Worm (Caenorhabditis elegans) whole organism, mixed stage, embryonic: Measurements from ENCODE around the gene ddp-1.

Experiments used
- blmp-1 ChIP-seq: fragments of 150-350 bp; optimal IDR thresholded peaks from 2 replicates; lab custom pipeline; 2014; ENCODE audit warnings: missing biosample characterization, missing genetic modification characterization
- lin-13 ChIP-seq: fragments of 150-350 bp; optimal IDR thresholded peaks from 2 replicates; lab custom pipeline; 2014; ENCODE audit warnings: missing biosample characterization, missing genetic modification characterization
- lin-32 ChIP-seq: fragments of 200-800 bp; sonication (Bioruptor generic); optimal IDR thresholded peaks from 2 replicates; lab custom pipeline; 2018; ENCODE audit warnings: mild to moderate bottlenecking, missing genetic modification characterization, missing compliant biosample characterization
- nhr-12 ChIP-seq: fragments of 150-350 bp; optimal IDR thresholded peaks from 2 replicates; lab custom pipeline; 2014; ENCODE audit warnings: missing biosample characterization, missing genetic modification characterization
- nhr-237 ChIP-seq: fragments of 150-350 bp; optimal IDR thresholded peaks from 2 replicates; lab custom pipeline; 2014; ENCODE audit warnings: missing biosample characterization, missing genetic modification characterization
- snpc-4 ChIP-seq: fragments of 150-350 bp; optimal IDR thresholded peaks from 2 replicates; lab custom pipeline; 2014; ENCODE audit warnings: missing biosample characterization, missing genetic modification characterization
- unc-120 ChIP-seq: sonication (generic microtip); optimal IDR thresholded peaks from 2 replicates; lab custom pipeline; 2017; ENCODE audit warnings: missing genetic modification characterization, missing compliant biosample characterization; ENCODE audit not compliant: poor library complexity, severe bottlenecking
- unc-62 ChIP-seq: fragments of 150-350 bp; optimal IDR thresholded peaks from 2 replicates; lab custom pipeline; 2014; ENCODE audit warnings: missing biosample characterization, missing genetic modification reagents, missing genetic modification characterization
- ztf-11 ChIP-seq: fragments of 150-350 bp; optimal IDR thresholded peaks from 2 replicates; lab custom pipeline; 2014; ENCODE audit warnings: missing biosample characterization, missing genetic modification characterization

- TF ChIP-seq ztf-11 (tag; lab: Kevin White, UChicago) (no peak), nhr-12 (tag; lab: Kevin White, UChicago) (no peak), unc-62 (GFP tag; lab: Kevin White, UChicago) (no peak), snpc-4 (no peak), lin-13 (tag; lab: Kevin White, UChicago) (no peak), blmp-1 (no peak), nhr-237 (tag; lab: Kevin White, UChicago) (no peak), unc-120 (peak; percentile 8), lin-32 (GFP tag; lab: Kevin White, UChicago) (no peak)
These were observed 40.6 kb upstream of the ddp-1 start for ce11 chrIII:1819049-1819597.
